Fruit fly (Drosophila melanogaster) whole organism, embryonic: Measurements from ENCODE around the gene twe.

Source experiments
- ATbp ChIP-seq: fragments of 200-800 bp; sonication (Bioruptor generic); optimal IDR thresholded peaks from 2 replicates; lab custom pipeline; 2017; ENCODE audit warnings: missing biosample characterization, mild to moderate bottlenecking, missing genetic modification characterization, missing genetic modification reagents
- Aef1 ChIP-seq: fragments of 200-800 bp; sonication (Bioruptor generic); IDR thresholded peaks from 3 replicates; pipeline ENCODE4 v1.3.6; 2022; ENCODE audit warnings: missing biosample characterization, missing genetic modification characterization
- Bgb ChIP-seq: fragments of 200-800 bp; sonication (Bioruptor generic); IDR thresholded peaks from 2 replicates; pipeline ENCODE4 v1.3.6; 2022; ENCODE audit warnings: missing biosample characterization, missing genetic modification characterization; ENCODE audit not compliant: partially characterized antibody
- CG10147 ChIP-seq: fragments of 200-800 bp; sonication (Bioruptor generic); optimal IDR thresholded peaks from 2 replicates; lab custom pipeline; 2019; ENCODE audit warnings: missing biosample characterization, mild to moderate bottlenecking, missing genetic modification characterization, moderate library complexity
- CG12744 ChIP-seq: fragments of 200-800 bp; sonication (Bioruptor generic); optimal IDR thresholded peaks from 2 replicates; lab custom pipeline; 2016; ENCODE audit warnings: missing biosample characterization, missing genetic modification characterization
- CG13894 ChIP-seq: fragments of 200-800 bp; sonication (Bioruptor generic); optimal IDR thresholded peaks from 3 replicates; lab custom pipeline; 2018; ENCODE audit warnings: missing biosample characterization, mild to moderate bottlenecking, missing genetic modification characterization, moderate library complexity
- CG1832 ChIP-seq: fragments of 200-800 bp; sonication (Bioruptor generic); optimal IDR thresholded peaks from 2 replicates; lab custom pipeline; 2017; ENCODE audit warnings: missing biosample characterization, mild to moderate bottlenecking, missing genetic modification characterization, inconsistent platforms
- CG3163 ChIP-seq: fragments of 200-800 bp; sonication (Bioruptor generic); optimal IDR thresholded peaks from 3 replicates; lab custom pipeline; 2016; ENCODE audit warnings: missing biosample characterization, missing genetic modification characterization
- CG34224 ChIP-seq: fragments of 200-800 bp; sonication (Bioruptor generic); IDR thresholded peaks from 3 replicates; pipeline ENCODE4 v1.3.6; 2022; ENCODE audit warnings: missing biosample characterization, missing genetic modification characterization; ENCODE audit not compliant: partially characterized antibody
- CG3847 ChIP-seq: fragments of 200-800 bp; sonication (Bioruptor generic); IDR thresholded peaks from 2 replicates; pipeline ENCODE4 v1.3.6; 2022; ENCODE audit warnings: missing biosample characterization, missing genetic modification characterization
- CG43689 ChIP-seq: fragments of 200-800 bp; sonication (Bioruptor generic); IDR thresholded peaks from 2 replicates; pipeline ENCODE4 v1.3.6; 2022; ENCODE audit warnings: missing biosample characterization, missing genetic modification characterization
- CG6765 ChIP-seq: fragments of 200-800 bp; sonication (Bioruptor generic); optimal IDR thresholded peaks from 3 replicates; lab custom pipeline; 2017; ENCODE audit warnings: missing biosample characterization, mild to moderate bottlenecking, missing genetic modification characterization
- CG9437 ChIP-seq: fragments of 200-800 bp; sonication (Bioruptor generic); optimal IDR thresholded peaks from 2 replicates; lab custom pipeline; 2018; ENCODE audit warnings: missing biosample characterization, mild to moderate bottlenecking, missing genetic modification characterization
- CG9727 ChIP-seq: fragments of 200-800 bp; sonication (Bioruptor generic); optimal IDR thresholded peaks from 3 replicates; lab custom pipeline; 2017; ENCODE audit warnings: missing biosample characterization, mild to moderate bottlenecking, missing genetic modification characterization
- CG9797 ChIP-seq: fragments of 200-800 bp; sonication (Bioruptor generic); optimal IDR thresholded peaks from 3 replicates; lab custom pipeline; 2018; ENCODE audit warnings: missing biosample characterization, mild to moderate bottlenecking, missing genetic modification characterization
- CHES-1-like ChIP-seq: fragments of 200-800 bp; sonication (Bioruptor generic); optimal IDR thresholded peaks from 2 replicates; lab custom pipeline; 2016; ENCODE audit warnings: missing biosample characterization, missing genetic modification characterization
- CTCF ChIP-seq: fragments of 200-800 bp; sonication (Bioruptor generic); optimal IDR thresholded peaks from 2 replicates; lab custom pipeline; 2017; ENCODE audit warnings: missing biosample characterization, mild to moderate bottlenecking, missing genetic modification characterization, moderate library complexity
- Camta ChIP-seq: fragments of 200-800 bp; sonication (Bioruptor generic); optimal IDR thresholded peaks from 2 replicates; lab custom pipeline; 2016; ENCODE audit warnings: missing biosample characterization, missing genetic modification characterization
- CkIIα-i1 ChIP-seq: fragments of 200-800 bp; sonication (Bioruptor generic); IDR thresholded peaks from 2 replicates; pipeline ENCODE4 v1.3.6; 2022; ENCODE audit warnings: missing biosample characterization, missing genetic modification characterization
- ERR ChIP-seq: fragments of 200-800 bp; sonication (Bioruptor generic); optimal IDR thresholded peaks from 2 replicates; lab custom pipeline; 2016; ENCODE audit warnings: missing biosample characterization, missing genetic modification characterization
- Ets97D ChIP-seq: fragments of 200-800 bp; sonication (Bioruptor generic); optimal IDR thresholded peaks from 3 replicates; lab custom pipeline; 2016; ENCODE audit warnings: missing biosample characterization, missing genetic modification characterization
- Hand ChIP-seq: fragments of 200-800 bp; sonication (Bioruptor generic); optimal IDR thresholded peaks from 2 replicates; lab custom pipeline; 2017; ENCODE audit warnings: mild to moderate bottlenecking, missing biosample characterization, missing genetic modification reagents, missing genetic modification characterization
- Hr78 ChIP-seq, 2 experiments: fragments of 200-800 bp in 1 of 2; fragments of >200 bp in 1 of 2; sonication (Bioruptor generic) in 1 of 2; optimal IDR thresholded peaks; 2 replicates each; lab custom pipeline; 2017 to 2019; ENCODE audit warnings: missing biosample characterization in 2 of 2, missing genetic modification characterization in 2 of 2, mild to moderate bottlenecking in 1 of 2, moderate library complexity in 1 of 2
- Kr ChIP-seq: fragments of 200-800 bp; sonication (Bioruptor generic); optimal IDR thresholded peaks from 2 replicates; lab custom pipeline; 2017; ENCODE audit warnings: missing biosample characterization, mild to moderate bottlenecking, missing genetic modification characterization
- Rx ChIP-seq: fragments of 200-800 bp; sonication (Bioruptor generic); IDR thresholded peaks from 2 replicates; pipeline ENCODE4 v1.3.6; 2022; ENCODE audit warnings: missing biosample characterization, missing genetic modification characterization
- TFAM ChIP-seq: fragments of 200-800 bp; sonication (Bioruptor generic); optimal IDR thresholded peaks from 2 replicates; lab custom pipeline; 2017; ENCODE audit warnings: missing biosample characterization, missing genetic modification characterization, inconsistent platforms
- Vsx1 ChIP-seq: fragments of 200-800 bp; sonication (Bioruptor generic); optimal IDR thresholded peaks from 2 replicates; lab custom pipeline; 2017; ENCODE audit warnings: missing biosample characterization, mild to moderate bottlenecking, missing genetic modification characterization, missing genetic modification reagents
- amos ChIP-seq: fragments of 200-800 bp; sonication (Bioruptor generic); IDR thresholded peaks from 2 replicates; pipeline ENCODE4 v1.3.6; 2022; ENCODE audit warnings: missing biosample characterization, missing genetic modification characterization; ENCODE audit not compliant: partially characterized antibody
- bab2 ChIP-seq: fragments of 200-800 bp; sonication (Bioruptor generic); optimal IDR thresholded peaks from 2 replicates; lab custom pipeline; 2016; ENCODE audit warnings: missing biosample characterization, missing genetic modification characterization
- bcd ChIP-seq: fragments of 200-800 bp; sonication (Bioruptor generic); optimal IDR thresholded peaks from 2 replicates; lab custom pipeline; 2017; ENCODE audit warnings: missing biosample characterization, mild to moderate bottlenecking, missing genetic modification characterization
- br ChIP-seq: fragments of >200 bp; optimal IDR thresholded peaks from 2 replicates; lab custom pipeline; 2017
- chn ChIP-seq: fragments of 200-800 bp; sonication (Bioruptor generic); optimal IDR thresholded peaks from 2 replicates; lab custom pipeline; 2016; ENCODE audit warnings: missing biosample characterization, missing genetic modification characterization
- croc ChIP-seq: fragments of 200-800 bp; sonication (Bioruptor generic); conservative IDR thresholded peaks from 3 replicates; pipeline ENCODE4 v1.3.6; 2022; ENCODE audit warnings: missing biosample characterization, missing genetic modification characterization
- crp ChIP-seq, 2 experiments: fragments of 200-800 bp; sonication (Bioruptor generic); optimal IDR thresholded peaks; 2 replicates in 1 of 2; 3 replicates in 1 of 2; lab custom pipeline; 2017; ENCODE audit warnings: missing biosample characterization in 2 of 2, missing genetic modification characterization in 2 of 2, mild to moderate bottlenecking in 1 of 2, moderate library complexity in 1 of 2
- dan ChIP-seq: fragments of 200-800 bp; sonication (Bioruptor generic); IDR thresholded peaks from 2 replicates; pipeline ENCODE4 v1.3.6; 2022; ENCODE audit warnings: missing biosample characterization, missing genetic modification characterization
- dysf ChIP-seq: fragments of 200-800 bp; sonication (Bioruptor generic); IDR thresholded peaks from 3 replicates; pipeline ENCODE4 v1.3.6; 2022; ENCODE audit warnings: missing biosample characterization, missing genetic modification characterization
- grau ChIP-seq: fragments of 200-800 bp; optimal IDR thresholded peaks from 3 replicates; lab custom pipeline; 2019; ENCODE audit warnings: missing biosample characterization, mild to moderate bottlenecking, missing genetic modification characterization, moderate library complexity
- jumu ChIP-seq: fragments of 200-800 bp; sonication (Bioruptor generic); optimal IDR thresholded peaks from 3 replicates; lab custom pipeline; 2016; ENCODE audit warnings: missing biosample characterization, missing genetic modification characterization
- maf-S ChIP-seq: fragments of 200-800 bp; sonication (Bioruptor generic); optimal IDR thresholded peaks from 2 replicates; lab custom pipeline; 2016; ENCODE audit warnings: missing biosample characterization, missing genetic modification characterization
- pros ChIP-seq: fragments of 200-800 bp; sonication (Bioruptor generic); optimal IDR thresholded peaks from 3 replicates; lab custom pipeline; 2019; ENCODE audit warnings: missing biosample characterization, mild to moderate bottlenecking, missing genetic modification characterization, moderate library complexity
- pum ChIP-seq: fragments of 200-800 bp; sonication (Bioruptor generic); optimal IDR thresholded peaks from 2 replicates; lab custom pipeline; 2016; ENCODE audit warnings: missing biosample characterization, missing genetic modification characterization
- slbo ChIP-seq: fragments of 200-800 bp; sonication (Bioruptor generic); IDR thresholded peaks from 2 replicates; pipeline ENCODE4 v1.3.6; 2022; ENCODE audit warnings: missing biosample characterization, missing genetic modification characterization
- slp2 ChIP-seq: fragments of 200-800 bp; sonication (Bioruptor generic); optimal IDR thresholded peaks from 2 replicates; lab custom pipeline; 2016; ENCODE audit warnings: missing biosample characterization, missing genetic modification characterization
- stwl ChIP-seq: fragments of 200-800 bp; sonication (Bioruptor generic); optimal IDR thresholded peaks from 3 replicates; lab custom pipeline; 2018; ENCODE audit warnings: missing biosample characterization, mild to moderate bottlenecking, missing genetic modification characterization, moderate library complexity
- tap ChIP-seq: fragments of 200-800 bp; optimal IDR thresholded peaks from 3 replicates; lab custom pipeline; 2019; ENCODE audit warnings: missing biosample characterization, mild to moderate bottlenecking, missing genetic modification characterization, moderate library complexity
- tgo ChIP-seq: fragments of 200-800 bp; sonication (Bioruptor generic); IDR thresholded peaks from 3 replicates; pipeline ENCODE4 v1.3.6; 2022; ENCODE audit warnings: missing biosample characterization, missing genetic modification characterization
- unc-4 ChIP-seq: fragments of 200-800 bp; sonication (Bioruptor generic); IDR thresholded peaks from 2 replicates; pipeline ENCODE4 v1.3.6; 2022; ENCODE audit warnings: missing biosample characterization, missing genetic modification characterization; ENCODE audit not compliant: partially characterized antibody
- wek ChIP-seq: fragments of 200-800 bp; sonication (Bioruptor generic); optimal IDR thresholded peaks from 3 replicates; lab custom pipeline; 2018; ENCODE audit warnings: missing biosample characterization, mild to moderate bottlenecking, missing genetic modification characterization, moderate library complexity
- zen ChIP-seq: fragments of 200-800 bp; sonication (Bioruptor generic); optimal IDR thresholded peaks from 3 replicates; lab custom pipeline; 2018; ENCODE audit warnings: missing biosample characterization, mild to moderate bottlenecking, missing genetic modification characterization, moderate library complexity
- zfh2 ChIP-seq: fragments of 200-800 bp; sonication (Bioruptor generic); optimal IDR thresholded peaks from 2 replicates; lab custom pipeline; 2016; ENCODE audit warnings: missing biosample characterization, missing genetic modification characterization

Gene twe

dm6 chr2L:16287602-16288392, 26.1 kb upstream of the twe start, which contains the start of the genes crp and pkaap (continued):
- TF ChIP-seq croc (GFP tag; lab: Robert Waterston, UW): peak; percentile 26; the same call in 1 of the 3 replicates
- peak; percentile 56 for TF ChIP-seq zen
- no peak for TF ChIP-seq TFAM (GFP tag; lab: Kevin White, UChicago)
- TF ChIP-seq Vsx1 (GFP tag; lab: Kevin White, UChicago): peak; percentile 46
- no peak for TF ChIP-seq dysf (GFP tag; lab: Robert Waterston, UW)
- peak; percentile 48 for TF ChIP-seq CG9727 (GFP tag; lab: Kevin White, UChicago)
- no peak for TF ChIP-seq Rx (GFP tag; lab: Robert Waterston, UW)
- TF ChIP-seq CkIIα-i1 (GFP tag; lab: Robert Waterston, UW): no peak
- peak; percentile 41 for TF ChIP-seq wek
- peak; percentile 87 for TF ChIP-seq ERR
- peak; percentile 86 for TF ChIP-seq chn
- TF ChIP-seq CG9437 (GFP tag; lab: Kevin White, UChicago): no peak
- no peak for TF ChIP-seq tgo
- TF ChIP-seq Kr (GFP tag; lab: Kevin White, UChicago): no peak
- TF ChIP-seq dan: no peak
- TF ChIP-seq unc-4 (GFP tag; lab: Robert Waterston, UW): no peak
- peak; percentile 88 for TF ChIP-seq maf-S
- TF ChIP-seq Hr78 (GFP tag; optimal IDR thresholded peaks at IDR 0.05; lab: Kevin White, UChicago): no peak
- no peak for TF ChIP-seq amos (GFP tag; lab: Robert Waterston, UW)
- TF ChIP-seq crp (GFP tag; optimal IDR thresholded peaks at IDR 0.05; lab: Kevin White, UChicago): peak; percentile 2 to 78
- TF ChIP-seq br (lab: Kevin White, UChicago): no peak
- TF ChIP-seq CG3163: peak; percentile 73
- TF ChIP-seq Aef1 (GFP tag; lab: Robert Waterston, UW): no peak
- peak; percentile 69 for TF ChIP-seq grau (tag; lab: Kevin White, UChicago)
- TF ChIP-seq Ets97D (GFP tag; lab: Kevin White, UChicago): peak; percentile 93
- TF ChIP-seq bab2 (GFP tag; lab: Kevin White, UChicago): peak; percentile 90
- no peak for TF ChIP-seq Bgb (GFP tag; lab: Robert Waterston, UW)
- peak; percentile 19 for TF ChIP-seq CG6765
- peak; percentile 86 for TF ChIP-seq slp2
- peak; percentile 23 for TF ChIP-seq pros (GFP tag; lab: Kevin White, UChicago)
- peak; percentile 87 for TF ChIP-seq pum
- TF ChIP-seq stwl (tag; lab: Kevin White, UChicago): peak; percentile 91
- TF ChIP-seq CHES-1-like: peak; percentile 91
- peak; percentile 100 for TF ChIP-seq CTCF (GFP tag; lab: Kevin White, UChicago)
- TF ChIP-seq jumu (GFP tag; lab: Kevin White, UChicago): peak; percentile 87
- TF ChIP-seq CG34224 (GFP tag; lab: Robert Waterston, UW): no peak
- peak; percentile 42 for TF ChIP-seq CG10147 (GFP tag; lab: Kevin White, UChicago)
- peak; percentile 84 for TF ChIP-seq zfh2 (GFP tag; lab: Kevin White, UChicago)
- peak; percentile 84 for TF ChIP-seq Camta (GFP tag; lab: Kevin White, UChicago)
- no peak for TF ChIP-seq slbo
- TF ChIP-seq CG1832 (GFP tag; lab: Kevin White, UChicago): no peak
- TF ChIP-seq tap: peak; percentile 35
- peak; percentile 89 for TF ChIP-seq CG13894 (tag; lab: Kevin White, UChicago)
- TF ChIP-seq CG3847 (GFP tag; lab: Robert Waterston, UW): no peak
- TF ChIP-seq ATbp (GFP tag; lab: Kevin White, UChicago): peak; percentile 49
- peak; percentile 64 for TF ChIP-seq Hand (GFP tag; lab: Kevin White, UChicago)
- TF ChIP-seq CG43689 (GFP tag; lab: Robert Waterston, UW): no peak
- peak; percentile 85 for TF ChIP-seq CG9797 (GFP tag; lab: Kevin White, UChicago)
- TF ChIP-seq bcd: peak; percentile 69
- TF ChIP-seq CG12744: peak; percentile 77
